Fruit fly (Drosophila melanogaster) whole organism, pupa: Measurements from ENCODE around the gene CG3281.

Source experiments
- CG10348 ChIP-seq: fragments of 200-800 bp; sonication (Bioruptor generic); IDR thresholded peaks from 2 replicates; pipeline ENCODE4 v1.3.6; 2022; ENCODE audit warnings: missing biosample characterization, missing genetic modification characterization
- CG12605 ChIP-seq: fragments of 200-800 bp; sonication (Bioruptor generic); IDR thresholded peaks from 2 replicates; pipeline ENCODE4 v1.3.6; 2022; ENCODE audit warnings: missing biosample characterization, missing genetic modification characterization
- CG13204 ChIP-seq: fragments of 200-800 bp; sonication (Bioruptor generic); optimal IDR thresholded peaks from 2 replicates; lab custom pipeline; 2018; ENCODE audit warnings: missing biosample characterization, mild to moderate bottlenecking, missing genetic modification characterization, moderate library complexity
- CG14655 ChIP-seq: fragments of 200-800 bp; sonication (Bioruptor generic); optimal IDR thresholded peaks from 3 replicates; lab custom pipeline; 2017; ENCODE audit warnings: mild to moderate bottlenecking, missing biosample characterization, missing genetic modification reagents, missing genetic modification characterization
- CG15710 ChIP-seq: fragments of 200-800 bp; sonication (Bioruptor generic); optimal IDR thresholded peaks from 2 replicates; lab custom pipeline; 2018; ENCODE audit warnings: missing biosample characterization, mild to moderate bottlenecking, missing genetic modification characterization, moderate library complexity
- CG17806 ChIP-seq: fragments of 200-800 bp; sonication (Bioruptor generic); optimal IDR thresholded peaks from 2 replicates; lab custom pipeline; 2018; ENCODE audit warnings: missing biosample characterization, mild to moderate bottlenecking, missing genetic modification characterization, moderate library complexity
- CG32121 ChIP-seq: fragments of 200-800 bp; sonication (Bioruptor generic); IDR thresholded peaks from 2 replicates; pipeline ENCODE4 v1.3.6; 2022; ENCODE audit warnings: missing biosample characterization, missing genetic modification characterization
- CG34367 ChIP-seq: fragments of 200-800 bp; sonication (Bioruptor generic); optimal IDR thresholded peaks from 2 replicates; lab custom pipeline; 2018; ENCODE audit warnings: missing biosample characterization, mild to moderate bottlenecking, missing genetic modification characterization
- CG4496 ChIP-seq: fragments of 200-800 bp; sonication (Bioruptor generic); IDR thresholded peaks from 3 replicates; pipeline ENCODE4 v1.3.6; 2022; ENCODE audit warnings: missing biosample characterization, missing genetic modification characterization
- CG8159 ChIP-seq: fragments of 200-800 bp; sonication (Bioruptor generic); optimal IDR thresholded peaks from 3 replicates; lab custom pipeline; 2018; ENCODE audit warnings: missing biosample characterization, mild to moderate bottlenecking, missing genetic modification characterization, moderate library complexity
- CG8301 ChIP-seq: fragments of 200-800 bp; sonication (Bioruptor generic); optimal IDR thresholded peaks from 2 replicates; lab custom pipeline; 2018; ENCODE audit warnings: missing biosample characterization, mild to moderate bottlenecking, missing genetic modification characterization
- CG9948 ChIP-seq: fragments of 200-800 bp; sonication (Bioruptor generic); optimal IDR thresholded peaks from 2 replicates; lab custom pipeline; 2018; ENCODE audit warnings: missing biosample characterization, mild to moderate bottlenecking, missing genetic modification characterization, moderate library complexity
- D1 ChIP-seq: fragments of 200-800 bp; sonication (Bioruptor generic); optimal IDR thresholded peaks from 2 replicates; lab custom pipeline; 2018; ENCODE audit warnings: missing biosample characterization, mild to moderate bottlenecking, missing genetic modification characterization, moderate library complexity
- EcR ChIP-seq: fragments of 200-800 bp; sonication (Bioruptor generic); optimal IDR thresholded peaks from 3 replicates; lab custom pipeline; 2019; ENCODE audit warnings: missing biosample characterization, missing genetic modification characterization, mild to moderate bottlenecking, moderate library complexity, missing genetic modification reagents
- Ets98B ChIP-seq: fragments of 200-800 bp; sonication (Bioruptor generic); IDR thresholded peaks from 2 replicates; pipeline ENCODE4 v1.3.6; 2022; ENCODE audit warnings: missing biosample characterization, missing genetic modification characterization
- Pif1A ChIP-seq: fragments of 200-800 bp; sonication (Bioruptor generic); optimal IDR thresholded peaks from 3 replicates; lab custom pipeline; 2016; ENCODE audit warnings: missing biosample characterization, missing genetic modification characterization
- Pif1B ChIP-seq: fragments of 200-800 bp; sonication (Bioruptor generic); optimal IDR thresholded peaks from 3 replicates; lab custom pipeline; 2016; ENCODE audit warnings: missing biosample characterization, missing genetic modification characterization
- Snoo ChIP-seq: fragments of 200-800 bp; sonication (Bioruptor generic); optimal IDR thresholded peaks from 3 replicates; lab custom pipeline; 2017; ENCODE audit warnings: missing biosample characterization, mild to moderate bottlenecking, missing genetic modification characterization, inconsistent platforms
- fd96Ca ChIP-seq: fragments of 200-800 bp; sonication (Bioruptor generic); IDR thresholded peaks from 3 replicates; pipeline ENCODE4 v1.3.6; 2022; ENCODE audit warnings: missing biosample characterization, missing genetic modification characterization
- gl ChIP-seq: fragments of 200-800 bp; sonication (Bioruptor generic); optimal IDR thresholded peaks from 2 replicates; lab custom pipeline; 2018; ENCODE audit warnings: missing biosample characterization, mild to moderate bottlenecking, missing genetic modification characterization
- rn ChIP-seq: fragments of 200-800 bp; sonication (Bioruptor generic); IDR thresholded peaks from 2 replicates; pipeline ENCODE4 v1.3.6; 2022; ENCODE audit warnings: missing biosample characterization, missing genetic modification characterization

Gene CG3281

dm6 chr3R:11981962-11982361 lies 19.4 kb upstream of the CG3281 start, which contains the start of gene CG12224:
Gene CG12224 (minus strand): TSS chr3R:11982062.
- no peak for TF ChIP-seq CG13204
- no peak for TF ChIP-seq CG14655 (GFP tag; lab: Kevin White, UChicago)
- TF ChIP-seq CG34367, result no peak
- TF ChIP-seq CG10348 (GFP tag; lab: Robert Waterston, UW), result no peak
- no peak for TF ChIP-seq EcR
- no peak for TF ChIP-seq Pif1A (GFP tag; lab: Kevin White, UChicago)
- no peak for TF ChIP-seq CG12605 (GFP tag; lab: Robert Waterston, UW)
- TF ChIP-seq CG9948 (tag; lab: Kevin White, UChicago), result no peak
- no peak for TF ChIP-seq Ets98B
- TF ChIP-seq rn, result no peak
- TF ChIP-seq fd96Ca, result no peak
- TF ChIP-seq CG32121, result no peak
- no peak for TF ChIP-seq CG15710 (tag; lab: Kevin White, UChicago)
- no peak for TF ChIP-seq CG17806 (tag; lab: Kevin White, UChicago)

- peak; percentile 15 for TF ChIP-seq EcR
- no peak for TF ChIP-seq CG13204
- TF ChIP-seq CG15710 (tag; lab: Kevin White, UChicago), result peak; percentile 46
- TF ChIP-seq CG8301, result peak; percentile 57
- no peak for TF ChIP-seq fd96Ca
- TF ChIP-seq CG17806 (tag; lab: Kevin White, UChicago), result peak; percentile 59
- TF ChIP-seq CG12605 (GFP tag; lab: Robert Waterston, UW), result no peak
- peak; percentile 52 for TF ChIP-seq CG14655 (GFP tag; lab: Kevin White, UChicago)
- peak; percentile 42 for TF ChIP-seq CG34367
- TF ChIP-seq CG8159 (tag; lab: Kevin White, UChicago), result peak; percentile 62
- TF ChIP-seq Snoo (tag; lab: Kevin White, UChicago), result peak; percentile 31
- TF ChIP-seq CG32121, result no peak
- TF ChIP-seq Ets98B, result 0 out of 2 replicates have a peak, but pooled peaks have one; percentile 31
- peak; percentile 51 for TF ChIP-seq CG9948 (tag; lab: Kevin White, UChicago)
- no peak for TF ChIP-seq gl
- TF ChIP-seq Pif1B (GFP tag; lab: Kevin White, UChicago), result peak; percentile 44
- TF ChIP-seq CG10348 (GFP tag; lab: Robert Waterston, UW), result no peak
- TF ChIP-seq Pif1A (GFP tag; lab: Kevin White, UChicago), result peak; percentile 22
- no peak for TF ChIP-seq rn
- no peak for TF ChIP-seq D1 (tag; lab: Kevin White, UChicago)
- TF ChIP-seq CG4496 (GFP tag; lab: Robert Waterston, UW), result peak; percentile 68; the same call in 2 of the 3 replicates
Observed at dm6 chr3R:11979879-11980571, 17.4 kb upstream of the CG3281 start, which contains the start of gene CG18547. Gene CG18547 (minus strand): TSS chr3R:11980390.

- TF ChIP-seq CG34367, result no peak
- no peak for TF ChIP-seq gl
- TF ChIP-seq CG9948 (tag; lab: Kevin White, UChicago), result no peak
- TF ChIP-seq rn, result no peak
- TF ChIP-seq CG17806 (tag; lab: Kevin White, UChicago), result no peak
- no peak for TF ChIP-seq EcR
- no peak for TF ChIP-seq CG10348 (GFP tag; lab: Robert Waterston, UW)
- no peak for TF ChIP-seq CG13204
- TF ChIP-seq Ets98B, result no peak
- TF ChIP-seq Pif1B (GFP tag; lab: Kevin White, UChicago), result no peak
- no peak for TF ChIP-seq CG12605 (GFP tag; lab: Robert Waterston, UW)
- no peak for TF ChIP-seq Pif1A (GFP tag; lab: Kevin White, UChicago)
- TF ChIP-seq CG8159 (tag; lab: Kevin White, UChicago), result no peak
- TF ChIP-seq D1 (tag; lab: Kevin White, UChicago), result no peak
- no peak for TF ChIP-seq Snoo (tag; lab: Kevin White, UChicago)
- TF ChIP-seq CG8301, result no peak
- TF ChIP-seq fd96Ca, result no peak
Observed at dm6 chr3R:11978278-11978677, 15.7 kb upstream of the CG3281 start.

dm6 chr3R:11977336-11977678 lies 14.7 kb upstream of the CG3281 start:
- TF ChIP-seq CG9948 (tag; lab: Kevin White, UChicago) (peak; percentile 28), CG32121 (no peak), CG14655 (GFP tag; lab: Kevin White, UChicago) (peak; percentile 41), Snoo (tag; lab: Kevin White, UChicago) (no peak), Pif1B (GFP tag; lab: Kevin White, UChicago) (no peak), CG8301 (peak; percentile 21), CG4496 (GFP tag; lab: Robert Waterston, UW) (no peak), D1 (tag; lab: Kevin White, UChicago) (peak; percentile 18), gl (no peak), CG12605 (GFP tag; lab: Robert Waterston, UW) (0 out of 2 replicates have a peak, but pooled peaks have one; percentile 31), CG10348 (GFP tag; lab: Robert Waterston, UW) (no peak), Ets98B (no peak), Pif1A (GFP tag; lab: Kevin White, UChicago) (no peak), CG17806 (tag; lab: Kevin White, UChicago) (peak; percentile 7), CG13204 (no peak), CG15710 (tag; lab: Kevin White, UChicago) (no peak), CG34367 (no peak), EcR (no peak), CG8159 (tag; lab: Kevin White, UChicago) (peak; percentile 31), fd96Ca (no peak), rn (no peak)

dm6 chr3R:11976556-11977335 lies 14.1 kb upstream of the CG3281 start, which contains the start of gene CG10005:
Gene CG10005 (minus strand): TSS chr3R:11977197.
- TF ChIP-seq Pif1B (GFP tag; lab: Kevin White, UChicago), result peak; percentile 25
- TF ChIP-seq gl, result no peak
- no peak for TF ChIP-seq CG9948 (tag; lab: Kevin White, UChicago)
- TF ChIP-seq CG32121, result no peak
- TF ChIP-seq fd96Ca, result no peak
- no peak for TF ChIP-seq CG4496 (GFP tag; lab: Robert Waterston, UW)
- no peak for TF ChIP-seq CG17806 (tag; lab: Kevin White, UChicago)
- no peak for TF ChIP-seq CG13204
- peak; percentile 30; the same call in 1 of the 2 replicates for TF ChIP-seq Ets98B
- peak; percentile 95 for TF ChIP-seq EcR
- no peak for TF ChIP-seq D1 (tag; lab: Kevin White, UChicago)
- no peak for TF ChIP-seq CG8301
- TF ChIP-seq CG8159 (tag; lab: Kevin White, UChicago), result no peak
- TF ChIP-seq CG10348 (GFP tag; lab: Robert Waterston, UW), result no peak
- no peak for TF ChIP-seq CG12605 (GFP tag; lab: Robert Waterston, UW)
- no peak for TF ChIP-seq Snoo (tag; lab: Kevin White, UChicago)
- no peak for TF ChIP-seq rn
- TF ChIP-seq Pif1A (GFP tag; lab: Kevin White, UChicago), result no peak
